Worm (Caenorhabditis elegans): ENCODE results near the gene C49F8.1.

C49F8.1 gene

DNA sequence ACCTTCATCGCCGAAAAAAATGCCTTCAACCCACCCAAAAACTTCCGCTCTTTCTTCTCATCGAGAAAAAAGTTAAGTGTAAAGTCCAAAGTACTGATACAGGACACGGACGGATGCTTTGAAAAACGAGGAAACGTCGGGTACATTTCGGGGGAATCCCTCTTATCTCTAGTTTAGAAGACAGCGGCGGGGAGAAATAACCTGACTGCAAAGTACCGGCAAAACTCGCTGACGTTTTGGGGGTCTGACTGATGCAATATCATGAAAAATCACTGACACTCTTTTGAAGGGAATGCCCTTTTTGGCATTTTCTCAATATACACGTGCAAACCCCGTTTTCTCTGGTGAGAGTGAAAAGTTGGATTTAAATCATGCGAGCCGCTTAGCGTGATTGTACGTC is 8.3 kb downstream of the C49F8.1 start (continued):
- TF ChIP-seq sup-37 (GFP tag; optimal IDR thresholded peaks at IDR 0.05) (no peak), mep-1 (tag; optimal IDR thresholded peaks at IDR 0.05) (peak; percentile 62), nhr-11 (tag; optimal IDR thresholded peaks at IDR 0.05) (peak; percentile 20), ceh-63 (GFP tag; optimal IDR thresholded peaks at IDR 0.05) (no peak), nhr-84 (tag; optimal IDR thresholded peaks at IDR 0.05) (no peak), aha-1 (tag; optimal IDR thresholded peaks at IDR 0.05) (no peak), ama-1 (optimal IDR thresholded peaks at IDR 0.05) (no peak), lin-39 (tag; optimal IDR thresholded peaks at IDR 0.05) (peak; percentile 58), hlh-4 (tag; optimal IDR thresholded peaks at IDR 0.05) (no peak), lin-15B (tag; optimal IDR thresholded peaks at IDR 0.05) (no peak), mef-2 (tag; optimal IDR thresholded peaks at IDR 0.05) (peak; percentile 45), lin-13 (GFP tag; optimal IDR thresholded peaks at IDR 0.05) (peak; percentile 38), nhr-71 (tag; optimal IDR thresholded peaks at IDR 0.05) (peak; percentile 93), dsc-1 (tag; optimal IDR thresholded peaks at IDR 0.05) (no peak), sptf-1 (tag; optimal IDR thresholded peaks at IDR 0.05) (no peak), unc-62 (GFP tag; optimal IDR thresholded peaks at IDR 0.05) (no peak), nhr-76 (tag; optimal IDR thresholded peaks at IDR 0.05) (no peak), fkh-8 (tag; optimal IDR thresholded peaks at IDR 0.05) (no peak), vab-15 (tag; optimal IDR thresholded peaks at IDR 0.05) (no peak), nhr-237 (tag; optimal IDR thresholded peaks at IDR 0.05) (no peak), alr-1 (tag; optimal IDR thresholded peaks at IDR 0.05; ENCODE audit: borderline replicate concordance) (no peak), fkh-4 (tag; optimal IDR thresholded peaks at IDR 0.05; ENCODE audit: borderline replicate concordance) (no peak), pag-3 (tag; optimal IDR thresholded peaks at IDR 0.05; ENCODE audit: borderline replicate concordance, insufficient read depth) (peak; percentile 39), isw-1 (GFP tag; IDR thresholded peaks at IDR 0.05) (no peak), tlp-1 (tag; optimal IDR thresholded peaks at IDR 0.05) (no peak), mdl-1 (tag; optimal IDR thresholded peaks at IDR 0.05) (peak in 1 of 2 experiments; percentile 80), aly-2 (tag; optimal IDR thresholded peaks at IDR 0.05) (no peak), unc-130 (tag; optimal IDR thresholded peaks at IDR 0.05) (no peak), elt-3 (tag; optimal IDR thresholded peaks at IDR 0.05) (peak in 4 of 6 experiments; percentile 2 to 91 (median 64)), lsy-2 (tag; optimal IDR thresholded peaks at IDR 0.05) (peak; percentile 18 to 50), efl-3 (GFP tag; optimal IDR thresholded peaks at IDR 0.05) (no peak), ceh-8 (GFP tag; optimal IDR thresholded peaks at IDR 0.05) (no peak), blmp-1 (tag; optimal IDR thresholded peaks at IDR 0.05) (peak; percentile 92), zag-1 (tag; optimal IDR thresholded peaks at IDR 0.05) (no peak), hpl-2 (GFP tag; optimal IDR thresholded peaks at IDR 0.05) (no peak), ceh-82 (tag; optimal IDR thresholded peaks at IDR 0.05) (peak in 1 of 3 experiments; percentile 4), ceh-88 (GFP tag; IDR thresholded peaks at IDR 0.05) (no peak), ceh-90 (tag; optimal IDR thresholded peaks at IDR 0.05) (no peak), grh-1 (GFP tag; IDR thresholded peaks at IDR 0.05) (peak; percentile 71), ets-5 (GFP tag; IDR thresholded peaks at IDR 0.05) (no peak), irx-1 (tag; optimal IDR thresholded peaks at IDR 0.05) (peak; percentile 10), F16B12.6 (tag; optimal IDR thresholded peaks at IDR 0.05) (no peak), lir-3 (tag; optimal IDR thresholded peaks at IDR 0.05; ENCODE audit: poor library complexity) (no peak), xbp-1 (tag; optimal IDR thresholded peaks at IDR 0.05) (peak; percentile 4), pqm-1 (tag; optimal IDR thresholded peaks at IDR 0.05) (no peak), rnt-1 (tag; optimal IDR thresholded peaks at IDR 0.05) (peak; percentile 69), swsn-7 (tag; optimal IDR thresholded peaks at IDR 0.05) (peak; percentile 18), C34B4.2 (tag; optimal IDR thresholded peaks at IDR 0.05) (no peak), sox-4 (tag; optimal IDR thresholded peaks at IDR 0.05) (peak; percentile 7), mab-9 (GFP tag; IDR thresholded peaks at IDR 0.05) (no peak), jun-1 (tag; optimal IDR thresholded peaks at IDR 0.05) (peak; percentile 72), nhr-19 (GFP tag; conservative IDR thresholded peaks at IDR 0.05) (peak; percentile 91)

Measured in whole organism, L1 larva.